Fruit fly (Drosophila melanogaster): ENCODE results near the gene Lkb1.

The Lkb1 gene

dm6 chr3R:13713984-13714532 is 37.7 kb downstream of the Lkb1 start (continued):
- TF ChIP-seq Gug (GFP tag; IDR thresholded peaks at IDR 0.05), result peak; percentile 52
- TF ChIP-seq achi (GFP tag; optimal IDR thresholded peaks at IDR 0.05), result no peak
- TF ChIP-seq acj6 (GFP tag; optimal IDR thresholded peaks at IDR 0.05), result no peak
- no peak for TF ChIP-seq CG6276 (GFP tag; optimal IDR thresholded peaks at IDR 0.05)
- TF ChIP-seq CG31627 (GFP tag; optimal IDR thresholded peaks at IDR 0.05), result no peak
- peak; percentile 49; the same call in 1 of the 3 replicates for TF ChIP-seq eg (GFP tag; IDR thresholded peaks at IDR 0.05)
- TF ChIP-seq Hr4 (GFP tag; optimal IDR thresholded peaks at IDR 0.05), result no peak
- no peak for TF ChIP-seq topi (GFP tag; optimal IDR thresholded peaks at IDR 0.05)
- no peak for TF ChIP-seq CG11762 (GFP tag; optimal IDR thresholded peaks at IDR 0.05; ENCODE audit: insufficient read depth)
- TF ChIP-seq CG9139 (GFP tag; optimal IDR thresholded peaks at IDR 0.05), result no peak
- TF ChIP-seq CG8632 (GFP tag; optimal IDR thresholded peaks at IDR 0.05), result no peak
- TF ChIP-seq CG32006 (GFP tag; optimal IDR thresholded peaks at IDR 0.05), result no peak
- peak; percentile 15 for TF ChIP-seq CG6792 (GFP tag; optimal IDR thresholded peaks at IDR 0.05)
- TF ChIP-seq ss (GFP tag; optimal IDR thresholded peaks at IDR 0.05), result no peak
- TF ChIP-seq CG6163 (GFP tag; IDR thresholded peaks at IDR 0.05), result peak; percentile 56; the same call in 2 of the 3 replicates

dm6 chr3R:13715012-13715673 is 38.8 kb downstream of the Lkb1 start, which contains the start of gene kmr:
Gene kmr, plus strand, starts transcription at chr3R:13715207.
- no peak for TF ChIP-seq CG16779 (tag; optimal IDR thresholded peaks at IDR 0.05)
- no peak for TF ChIP-seq CG8632 (GFP tag; optimal IDR thresholded peaks at IDR 0.05)
- TF ChIP-seq CG6854 (GFP tag; optimal IDR thresholded peaks at IDR 0.05), result no peak
- TF ChIP-seq CG11902 (GFP tag; optimal IDR thresholded peaks at IDR 0.05), result no peak
- no peak for TF ChIP-seq fd59A (GFP tag; optimal IDR thresholded peaks at IDR 0.05)
- no peak for TF ChIP-seq CG32006 (GFP tag; optimal IDR thresholded peaks at IDR 0.05)
- TF ChIP-seq spab (GFP tag; optimal IDR thresholded peaks at IDR 0.05), result no peak
- TF ChIP-seq Met (GFP tag; optimal IDR thresholded peaks at IDR 0.05), result no peak
- TF ChIP-seq svp (GFP tag), result peak; percentile 39
- no peak for TF ChIP-seq Sox15 (GFP tag; optimal IDR thresholded peaks at IDR 0.05)
- TF ChIP-seq Sox102F (GFP tag; optimal IDR thresholded peaks at IDR 0.05), result peak; percentile 55
- TF ChIP-seq Gug (GFP tag; IDR thresholded peaks at IDR 0.05), result no peak
- TF ChIP-seq CG3919 (GFP tag; optimal IDR thresholded peaks at IDR 0.05), result peak; percentile 32
- TF ChIP-seq CG15336 (GFP tag; IDR thresholded peaks at IDR 0.05), result peak; percentile 16; the same call in 1 of the 2 replicates
- TF ChIP-seq CG7368 (GFP tag; optimal IDR thresholded peaks at IDR 0.05), result no peak
- no peak for TF ChIP-seq achi (GFP tag; optimal IDR thresholded peaks at IDR 0.05)
- TF ChIP-seq CG4318 (GFP tag; optimal IDR thresholded peaks at IDR 0.05), result no peak
- TF ChIP-seq CG34406 (GFP tag; optimal IDR thresholded peaks at IDR 0.05), result no peak
- peak; percentile 33 for TF ChIP-seq vri (GFP tag; optimal IDR thresholded peaks at IDR 0.05)
- peak; percentile 48 for TF ChIP-seq net (GFP tag; optimal IDR thresholded peaks at IDR 0.05)
- no peak; the same call in 2 of the 3 replicates for TF ChIP-seq CG8119 (GFP tag; IDR thresholded peaks at IDR 0.05)
- TF ChIP-seq Hr38 (GFP tag; optimal IDR thresholded peaks at IDR 0.05), result no peak
- no peak for TF ChIP-seq OdsH (GFP tag; optimal IDR thresholded peaks at IDR 0.05)
- TF ChIP-seq Ets96B (tag; optimal IDR thresholded peaks at IDR 0.05), result no peak
- peak; percentile 58 for TF ChIP-seq dsx (GFP tag; optimal IDR thresholded peaks at IDR 0.05; ENCODE audit: poor library complexity, severe bottlenecking)
- no peak for TF ChIP-seq CG6792 (GFP tag; optimal IDR thresholded peaks at IDR 0.05)
- no peak for TF ChIP-seq Eip93F (GFP tag; optimal IDR thresholded peaks at IDR 0.05)
- peak; percentile 57; the same call in 2 of the 3 replicates for TF ChIP-seq CG6163 (GFP tag; IDR thresholded peaks at IDR 0.05)
- TF ChIP-seq CG3032 (tag; optimal IDR thresholded peaks at IDR 0.05), result peak; percentile 13
- peak; percentile 5 for TF ChIP-seq acj6 (GFP tag; optimal IDR thresholded peaks at IDR 0.05)
- TF ChIP-seq CG6808 (GFP tag; optimal IDR thresholded peaks at IDR 0.05), result peak; percentile 30
- TF ChIP-seq lz (GFP tag; optimal IDR thresholded peaks at IDR 0.05), result no peak
- no peak for TF ChIP-seq Hr4 (GFP tag; optimal IDR thresholded peaks at IDR 0.05)
- no peak for TF ChIP-seq esn (GFP tag; optimal IDR thresholded peaks at IDR 0.05)
- no peak for TF ChIP-seq CG11762 (GFP tag; optimal IDR thresholded peaks at IDR 0.05; ENCODE audit: insufficient read depth)
- no peak for TF ChIP-seq salr (GFP tag; optimal IDR thresholded peaks at IDR 0.05)
- TF ChIP-seq topi (GFP tag; optimal IDR thresholded peaks at IDR 0.05), result peak; percentile 1
- TF ChIP-seq CG10669 (GFP tag; optimal IDR thresholded peaks at IDR 0.05), result no peak
- TF ChIP-seq dac (GFP tag; optimal IDR thresholded peaks at IDR 0.05), result no peak
- TF ChIP-seq fkh (GFP tag; optimal IDR thresholded peaks at IDR 0.05), result peak; percentile 96
- TF ChIP-seq Lpt (GFP tag; optimal IDR thresholded peaks at IDR 0.05), result peak; percentile 28
- TF ChIP-seq CG8319 (GFP tag; optimal IDR thresholded peaks at IDR 0.05), result no peak

All from whole organism, prepupa.